Fruit fly (Drosophila melanogaster) whole organism, embryonic: ENCODE results near the gene Acp1.

Experiments
- Ada2b ChIP-seq: fragments of 200-800 bp; sonication (Bioruptor generic); IDR thresholded peaks from 2 replicates; pipeline ENCODE4 v1.3.6; 2022; ENCODE audit warnings: missing biosample characterization, missing genetic modification characterization
- CG1024 ChIP-seq: fragments of 200-800 bp; sonication (Bioruptor generic); IDR thresholded peaks from 2 replicates; pipeline ENCODE4 v1.3.6; 2022; ENCODE audit warnings: missing biosample characterization, missing genetic modification characterization
- CG11456 ChIP-seq: fragments of 200-800 bp; sonication (Bioruptor generic); IDR thresholded peaks from 3 replicates; pipeline ENCODE4 v1.3.6; 2022; ENCODE audit warnings: missing biosample characterization, missing genetic modification characterization
- CG11504 ChIP-seq: fragments of 200-800 bp; sonication (Bioruptor generic); optimal IDR thresholded peaks from 3 replicates; lab custom pipeline; 2019; ENCODE audit warnings: missing biosample characterization, mild to moderate bottlenecking, missing genetic modification characterization, moderate library complexity
- CG12659 ChIP-seq: fragments of 200-800 bp; sonication (Bioruptor generic); optimal IDR thresholded peaks from 3 replicates; lab custom pipeline; 2017; ENCODE audit warnings: mild to moderate bottlenecking, missing biosample characterization, missing genetic modification reagents, missing genetic modification characterization
- CG12942 ChIP-seq: fragments of 200-800 bp; sonication (Bioruptor generic); optimal IDR thresholded peaks from 3 replicates; lab custom pipeline; 2016; ENCODE audit warnings: missing biosample characterization, missing genetic modification characterization
- CG15073 ChIP-seq: fragments of 200-800 bp; sonication (Bioruptor generic); optimal IDR thresholded peaks from 2 replicates; lab custom pipeline; 2016; ENCODE audit warnings: missing biosample characterization, missing genetic modification characterization
- CG15479 ChIP-seq: fragments of 200-800 bp; sonication (Bioruptor generic); optimal IDR thresholded peaks from 3 replicates; lab custom pipeline; 2019; ENCODE audit warnings: missing biosample characterization, mild to moderate bottlenecking, missing genetic modification characterization, moderate library complexity
- CG16813 ChIP-seq: fragments of 200-800 bp; sonication (Bioruptor generic); IDR thresholded peaks from 3 replicates; pipeline ENCODE4 v1.3.6; 2022; ENCODE audit warnings: missing biosample characterization, missing genetic modification characterization; ENCODE audit not compliant: partially characterized antibody
- CG17385 ChIP-seq: fragments of 200-800 bp; sonication (Bioruptor generic); optimal IDR thresholded peaks from 3 replicates; lab custom pipeline; 2018; ENCODE audit warnings: missing biosample characterization, mild to moderate bottlenecking, missing genetic modification characterization
- CG17802 ChIP-seq: fragments of 200-800 bp; sonication (Bioruptor generic); optimal IDR thresholded peaks from 2 replicates; lab custom pipeline; 2018; ENCODE audit warnings: missing biosample characterization, mild to moderate bottlenecking, missing genetic modification characterization, moderate library complexity
- CG1792 ChIP-seq: fragments of 200-800 bp; sonication (Bioruptor generic); optimal IDR thresholded peaks from 2 replicates; lab custom pipeline; 2016; ENCODE audit warnings: missing biosample characterization, missing genetic modification characterization
- CG18599 ChIP-seq: fragments of 200-800 bp; sonication (Bioruptor generic); optimal IDR thresholded peaks from 3 replicates; lab custom pipeline; 2017; ENCODE audit warnings: missing biosample characterization, missing genetic modification characterization, mild to moderate bottlenecking, moderate library complexity, missing genetic modification reagents
- CG34422 ChIP-seq: fragments of 200-800 bp; sonication (Bioruptor generic); IDR thresholded peaks from 3 replicates; pipeline ENCODE4 v1.3.6; 2022; ENCODE audit warnings: missing biosample characterization, missing genetic modification characterization
- CG4404 ChIP-seq: fragments of 200-800 bp; sonication (Bioruptor generic); IDR thresholded peaks from 2 replicates; pipeline ENCODE4 v1.3.6; 2022; ENCODE audit warnings: missing biosample characterization, missing genetic modification characterization
- CG4730 ChIP-seq: fragments of 200-800 bp; sonication (Bioruptor generic); IDR thresholded peaks from 2 replicates; pipeline ENCODE4 v1.3.6; 2022; ENCODE audit warnings: missing biosample characterization, missing genetic modification characterization
- CG6689 ChIP-seq: fragments of 200-800 bp; sonication (Bioruptor generic); IDR thresholded peaks from 2 replicates; pipeline ENCODE4 v1.3.6; 2022; ENCODE audit warnings: missing biosample characterization, missing genetic modification characterization
- CG7372 ChIP-seq: fragments of 200-800 bp; sonication (Bioruptor generic); IDR thresholded peaks from 2 replicates; pipeline ENCODE4 v1.3.6; 2022; ENCODE audit warnings: missing biosample characterization, missing genetic modification characterization
- Deaf1 ChIP-seq: fragments of 200-800 bp; optimal IDR thresholded peaks from 3 replicates; lab custom pipeline; 2019; ENCODE audit warnings: missing biosample characterization, mild to moderate bottlenecking, missing genetic modification characterization, moderate library complexity
- Doc3 ChIP-seq: fragments of 200-800 bp; sonication (Bioruptor generic); IDR thresholded peaks from 3 replicates; pipeline ENCODE4 v1.3.6; 2022; ENCODE audit warnings: missing biosample characterization, missing genetic modification characterization; ENCODE audit not compliant: partially characterized antibody
- Ets65A ChIP-seq: fragments of 200-800 bp; sonication (Bioruptor generic); peaks from one replicate; lab custom pipeline; 2016; ENCODE audit warnings: missing biosample characterization, missing genetic modification characterization
- Gsc ChIP-seq: fragments of 200-800 bp; sonication (Bioruptor generic); IDR thresholded peaks from 2 replicates; pipeline ENCODE4 v1.3.6; 2022; ENCODE audit warnings: missing biosample characterization, missing genetic modification characterization
- Hmr ChIP-seq: fragments of 200-800 bp; sonication (Bioruptor generic); optimal IDR thresholded peaks from 3 replicates; lab custom pipeline; 2017; ENCODE audit warnings: mild to moderate bottlenecking, missing biosample characterization, missing genetic modification reagents, missing genetic modification characterization
- MTF-1 ChIP-seq: fragments of 200-800 bp; sonication (Bioruptor generic); optimal IDR thresholded peaks from 2 replicates; lab custom pipeline; 2018; ENCODE audit warnings: missing biosample characterization, mild to moderate bottlenecking, missing genetic modification characterization, borderline replicate concordance
- NFAT ChIP-seq: fragments of 200-800 bp; sonication (Bioruptor generic); IDR thresholded peaks from 2 replicates; pipeline ENCODE4 v1.3.6; 2022; ENCODE audit warnings: missing biosample characterization, missing genetic modification characterization
- Ravus ChIP-seq: fragments of 200-800 bp; sonication (Bioruptor generic); IDR thresholded peaks from 2 replicates; pipeline ENCODE4 v1.3.6; 2022; ENCODE audit warnings: missing biosample characterization, missing genetic modification characterization
- Six4 ChIP-seq: fragments of 200-800 bp; sonication (Bioruptor generic); optimal IDR thresholded peaks from 2 replicates; lab custom pipeline; 2016; ENCODE audit warnings: missing biosample characterization, missing genetic modification characterization
- TFAM ChIP-seq: fragments of 200-800 bp; sonication (Bioruptor generic); optimal IDR thresholded peaks from 2 replicates; lab custom pipeline; 2017; ENCODE audit warnings: missing biosample characterization, missing genetic modification characterization, inconsistent platforms
- YL-1 ChIP-seq: fragments of 200-800 bp; sonication (Bioruptor generic); optimal IDR thresholded peaks from 3 replicates; lab custom pipeline; 2017; ENCODE audit warnings: missing biosample characterization, mild to moderate bottlenecking, missing genetic modification characterization
- aop ChIP-seq: fragments of 200-800 bp; sonication (Bioruptor generic); IDR thresholded peaks from 2 replicates; pipeline ENCODE4 v1.3.6; 2022; ENCODE audit warnings: missing biosample characterization, missing genetic modification characterization
- ase ChIP-seq: fragments of 200-800 bp; sonication (Bioruptor generic); IDR thresholded peaks from 3 replicates; pipeline ENCODE4 v1.3.6; 2022; ENCODE audit warnings: missing biosample characterization, missing genetic modification characterization
- bigmax ChIP-seq: fragments of 200-800 bp; sonication (Bioruptor generic); optimal IDR thresholded peaks from 2 replicates; lab custom pipeline; 2018; ENCODE audit warnings: missing biosample characterization, mild to moderate bottlenecking, missing genetic modification characterization
- bowl ChIP-seq: fragments of 200-800 bp; sonication (Bioruptor generic); IDR thresholded peaks from 2 replicates; pipeline ENCODE4 v1.3.6; 2022; ENCODE audit warnings: missing biosample characterization, missing genetic modification characterization
- bsh ChIP-seq, 2 experiments: fragments of 200-800 bp; sonication (Bioruptor generic); optimal IDR thresholded peaks; 2 replicates each; lab custom pipeline; 2017 to 2018; ENCODE audit warnings: mild to moderate bottlenecking in 2 of 2, missing biosample characterization in 2 of 2, missing genetic modification characterization in 2 of 2, moderate library complexity in 1 of 2
- da ChIP-seq: fragments of 200-800 bp; sonication (Bioruptor generic); optimal IDR thresholded peaks from 2 replicates; lab custom pipeline; 2016; ENCODE audit warnings: missing biosample characterization, missing genetic modification characterization
- dmrt99B ChIP-seq: fragments of 200-800 bp; sonication (Bioruptor generic); optimal IDR thresholded peaks from 2 replicates; lab custom pipeline; 2018; ENCODE audit warnings: missing biosample characterization, mild to moderate bottlenecking, missing genetic modification characterization, moderate library complexity
- dysf ChIP-seq: fragments of 200-800 bp; sonication (Bioruptor generic); IDR thresholded peaks from 3 replicates; pipeline ENCODE4 v1.3.6; 2022; ENCODE audit warnings: missing biosample characterization, missing genetic modification characterization
- en ChIP-seq: fragments of 200-800 bp; sonication (Bioruptor generic); optimal IDR thresholded peaks from 2 replicates; lab custom pipeline; 2016; ENCODE audit warnings: missing biosample characterization, missing genetic modification characterization
- gro ChIP-seq: fragments of 200-800 bp; sonication (Bioruptor generic); optimal IDR thresholded peaks from 2 replicates; lab custom pipeline; 2016; ENCODE audit warnings: missing biosample characterization, missing genetic modification characterization
- ind ChIP-seq: fragments of 200-800 bp; sonication (Bioruptor generic); optimal IDR thresholded peaks from 3 replicates; lab custom pipeline; 2016; ENCODE audit warnings: missing biosample characterization, missing genetic modification characterization
- inv ChIP-seq: fragments of 200-800 bp; sonication (Bioruptor generic); IDR thresholded peaks from 2 replicates; pipeline ENCODE4 v1.3.6; 2022; ENCODE audit warnings: missing biosample characterization, missing genetic modification characterization; ENCODE audit not compliant: partially characterized antibody
- lab ChIP-seq: fragments of 200-800 bp; sonication (Bioruptor generic); optimal IDR thresholded peaks from 3 replicates; lab custom pipeline; 2017; ENCODE audit warnings: missing biosample characterization, missing genetic modification characterization, mild to moderate bottlenecking, moderate library complexity, missing genetic modification reagents
- lola ChIP-seq, 3 experiments: fragments of >200 bp in 2 of 3; fragments of 200-800 bp in 1 of 3; sonication (Bioruptor generic) in 1 of 3; optimal IDR thresholded peaks; 2 replicates each; lab custom pipeline; 2017 to 2019; ENCODE audit warnings: missing biosample characterization in 3 of 3, missing genetic modification characterization in 3 of 3, mild to moderate bottlenecking in 1 of 3, moderate library complexity in 1 of 3
- mld ChIP-seq: fragments of 200-800 bp; sonication (Bioruptor generic); IDR thresholded peaks from 3 replicates; pipeline ENCODE4 v1.3.6; 2022; ENCODE audit warnings: missing biosample characterization, missing genetic modification characterization; ENCODE audit not compliant: partially characterized antibody
- scrt ChIP-seq: fragments of 200-800 bp; sonication (Bioruptor generic); optimal IDR thresholded peaks from 2 replicates; lab custom pipeline; 2018; ENCODE audit warnings: missing biosample characterization, mild to moderate bottlenecking, missing genetic modification characterization, moderate library complexity
- sens-2 ChIP-seq: fragments of 200-800 bp; sonication (Bioruptor generic); IDR thresholded peaks from 2 replicates; pipeline ENCODE4 v1.3.6; 2022; ENCODE audit warnings: missing biosample characterization, missing genetic modification characterization
- stc ChIP-seq: fragments of 200-800 bp; sonication (Bioruptor generic); IDR thresholded peaks from 2 replicates; pipeline ENCODE4 v1.3.6; 2022; ENCODE audit warnings: missing biosample characterization, missing genetic modification characterization
- tll ChIP-seq, 2 experiments: fragments of 200-800 bp in 1 of 2; fragments of >200 bp in 1 of 2; sonication (Bioruptor generic) in 1 of 2; optimal IDR thresholded peaks; 2 replicates each; lab custom pipeline; 2017 to 2019; ENCODE audit warnings: missing biosample characterization in 2 of 2, missing genetic modification characterization in 2 of 2, mild to moderate bottlenecking in 1 of 2, moderate library complexity in 1 of 2

Acp1 gene

DNA sequence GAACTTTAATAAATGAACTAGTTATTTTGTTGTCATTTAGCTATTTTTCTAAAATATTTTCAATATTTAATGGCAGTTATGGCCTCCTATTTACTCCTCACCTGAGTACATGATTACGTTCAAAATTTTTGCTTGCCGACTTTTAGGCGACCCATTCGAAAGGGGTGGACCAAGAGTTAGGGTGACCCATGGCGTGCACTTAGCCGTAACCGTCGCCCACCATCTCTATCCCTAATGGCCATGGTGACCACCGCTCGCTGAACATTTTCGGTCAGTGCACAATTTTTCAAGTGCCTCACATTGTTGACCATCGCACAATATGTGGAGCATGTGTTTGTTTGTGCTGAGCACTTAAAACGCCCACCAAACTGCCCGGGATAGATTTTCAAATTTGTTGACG lies 30.6 kb upstream of the Acp1 start (continued):
- no peak for TF ChIP-seq CG7372 (GFP tag; lab: Robert Waterston, UW)
- TF ChIP-seq YL-1 (GFP tag; lab: Kevin White, UChicago), result no peak
- no peak for TF ChIP-seq CG16813 (GFP tag; lab: Robert Waterston, UW)
- TF ChIP-seq CG12659 (GFP tag; lab: Kevin White, UChicago), result no peak
- TF ChIP-seq CG11456 (GFP tag; lab: Robert Waterston, UW), result 0 out of 3 replicates have a peak, but pooled peaks have one; percentile 22
- TF ChIP-seq lola (GFP tag; optimal IDR thresholded peaks at IDR 0.05; lab: Kevin White, UChicago), result no peak
- 0 out of 2 replicates have a peak, but pooled peaks have one; percentile 36 for TF ChIP-seq bowl (GFP tag; lab: Robert Waterston, UW)
- TF ChIP-seq MTF-1 (GFP tag; lab: Kevin White, UChicago), result no peak
- no peak for TF ChIP-seq da (GFP tag; lab: Kevin White, UChicago)
- no peak for TF ChIP-seq tll (GFP tag; optimal IDR thresholded peaks at IDR 0.05; lab: Kevin White, UChicago)
- no peak for TF ChIP-seq CG18599 (GFP tag; lab: Kevin White, UChicago)
- TF ChIP-seq CG1792, result no peak
- TF ChIP-seq Gsc, result no peak
- TF ChIP-seq ase (GFP tag; lab: Robert Waterston, UW), result peak; percentile 4; the same call in 1 of the 3 replicates
- TF ChIP-seq CG6689 (GFP tag; lab: Robert Waterston, UW), result 0 out of 2 replicates have a peak, but pooled peaks have one; percentile 7

DNA sequence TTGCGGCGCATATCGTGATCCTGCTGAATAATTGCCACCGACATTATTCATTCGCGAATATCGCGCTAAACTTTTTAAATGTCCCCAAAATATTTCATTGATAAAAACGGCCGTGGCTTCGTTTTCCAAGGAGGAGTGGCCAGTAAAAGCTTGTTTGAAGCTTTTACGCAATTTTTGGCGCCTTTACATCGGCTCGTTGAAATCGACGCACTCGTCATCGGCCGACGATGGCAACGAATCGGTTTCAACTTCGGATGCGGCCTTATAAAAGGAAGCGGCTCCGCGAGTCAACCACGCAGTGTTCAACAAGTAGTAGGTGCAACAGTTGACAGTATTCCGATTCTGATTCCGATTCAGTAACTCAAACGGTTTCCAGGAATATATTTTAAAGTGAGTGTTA lies 26.0 kb upstream of the Acp1 start, which contains the start of gene CG7191:
CG7191 (plus strand) TSS at position 301 of the 400 bp plus-strand sequence.
- TF ChIP-seq bsh (GFP tag; optimal IDR thresholded peaks at IDR 0.05; lab: Kevin White, UChicago) (no peak), Ravus (GFP tag; lab: Robert Waterston, UW) (no peak), Deaf1 (tag; lab: Kevin White, UChicago) (peak; percentile 90), CG17802 (tag; lab: Kevin White, UChicago) (no peak), Doc3 (GFP tag; lab: Robert Waterston, UW) (no peak), scrt (GFP tag; lab: Kevin White, UChicago) (peak; percentile 83), mld (no peak), Ets65A (GFP tag; lab: Kevin White, UChicago) (peak; percentile 23)

DNA sequence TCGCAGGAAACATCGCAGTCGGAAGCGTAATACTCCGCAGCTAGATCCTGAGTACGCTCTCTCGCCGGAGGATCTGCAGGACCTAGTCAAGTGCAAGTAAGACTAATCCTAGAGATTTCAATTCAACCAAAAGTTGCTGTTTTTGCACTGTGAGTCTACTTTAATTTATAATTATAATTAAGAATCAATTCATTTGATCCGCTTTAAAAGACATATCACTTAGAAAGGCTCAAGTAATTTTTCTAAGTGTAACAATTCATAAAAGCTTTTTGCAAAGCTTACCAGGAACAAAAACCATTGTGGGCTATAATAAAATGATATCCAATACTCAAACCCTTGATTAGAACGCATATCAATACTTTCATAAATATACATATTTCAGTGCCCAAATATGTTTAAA lies 15.5 kb upstream of the Acp1 start:
- TF ChIP-seq en (GFP tag; lab: Kevin White, UChicago), result no peak
- TF ChIP-seq CG11504 (tag; lab: Kevin White, UChicago), result peak; percentile 34
- no peak for TF ChIP-seq lab
- no peak for TF ChIP-seq CG4404 (GFP tag; lab: Robert Waterston, UW)
- no peak for TF ChIP-seq gro
- no peak for TF ChIP-seq CG15479 (GFP tag; lab: Kevin White, UChicago)
- TF ChIP-seq CG15073 (GFP tag; lab: Kevin White, UChicago), result no peak
- no peak for TF ChIP-seq NFAT
- TF ChIP-seq Six4 (GFP tag; lab: Kevin White, UChicago), result no peak
- no peak for TF ChIP-seq inv
- TF ChIP-seq CG4730 (GFP tag; lab: Robert Waterston, UW), result no peak
- no peak for TF ChIP-seq TFAM
- no peak for TF ChIP-seq aop (GFP tag; lab: Robert Waterston, UW)
- no peak for TF ChIP-seq Hmr (GFP tag; lab: Kevin White, UChicago)
- TF ChIP-seq CG17385 (GFP tag; lab: Kevin White, UChicago), result no peak
- no peak for TF ChIP-seq CG1024 (GFP tag; lab: Robert Waterston, UW)
- TF ChIP-seq stc (GFP tag; lab: Robert Waterston, UW), result 0 out of 2 replicates have a peak, but pooled peaks have one; percentile 11
- TF ChIP-seq CG12942 (GFP tag; lab: Kevin White, UChicago), result no peak
- no peak for TF ChIP-seq dmrt99B (tag; lab: Kevin White, UChicago)
- TF ChIP-seq dysf (GFP tag; lab: Robert Waterston, UW), result peak; percentile 50; the same call in 1 of the 3 replicates
- peak; percentile 14 for TF ChIP-seq ind (GFP tag; lab: Kevin White, UChicago)
- TF ChIP-seq bigmax (GFP tag; lab: Kevin White, UChicago), result no peak
- peak; percentile 40; the same call in 1 of the 2 replicates for TF ChIP-seq Ada2b (GFP tag; lab: Robert Waterston, UW)
- TF ChIP-seq sens-2 (GFP tag; lab: Robert Waterston, UW), result no peak
- TF ChIP-seq CG34422, result 0 out of 3 replicates have a peak, but pooled peaks have one; percentile 16
